Worm (Caenorhabditis elegans) whole organism, late embryonic: Measurements from ENCODE around the gene sinh-1.

Source experiments
- ceh-9 ChIP-seq: sonication (generic microtip); optimal IDR thresholded peaks from 2 replicates; lab custom pipeline; 2016; ENCODE audit warnings: mild to moderate bottlenecking, missing genetic modification characterization, inconsistent platforms, missing compliant biosample characterization
- fkh-10 ChIP-seq: fragments of 150-350 bp; optimal IDR thresholded peaks from 2 replicates; lab custom pipeline; 2014; ENCODE audit warnings: missing biosample characterization, missing genetic modification reagents, missing genetic modification characterization
- rnt-1 ChIP-seq: sonication (generic microtip); optimal IDR thresholded peaks from 2 replicates; lab custom pipeline; 2016; ENCODE audit warnings: missing genetic modification characterization, missing compliant biosample characterization
- sdc-2 ChIP-seq: sonication (generic microtip); optimal IDR thresholded peaks from 2 replicates; lab custom pipeline; 2016; ENCODE audit warnings: missing genotype, missing genetic modification characterization, missing compliant biosample characterization

- TF ChIP-seq rnt-1 (tag; lab: Kevin White, UChicago): no peak
- no peak for TF ChIP-seq fkh-10 (GFP tag; lab: Kevin White, UChicago)
- no peak for TF ChIP-seq ceh-9
- no peak for TF ChIP-seq sdc-2 (tag; lab: Kevin White, UChicago)
Measured at ce11 chrII:12284045-12284444, 55.9 kb downstream of the sinh-1 start.
